Fruit fly (Drosophila melanogaster): ENCODE data around the gene Sr-CIII.

dm6 chr2L:4120043-4120442 lies at the start of gene Sr-CIII:
- no peak for TF ChIP-seq CG8319 (GFP tag; optimal IDR thresholded peaks at IDR 0.05)
- TF ChIP-seq svp (GFP tag): no peak
- TF ChIP-seq Eip93F (GFP tag; optimal IDR thresholded peaks at IDR 0.05): no peak
- TF ChIP-seq Met (GFP tag; optimal IDR thresholded peaks at IDR 0.05): no peak
- TF ChIP-seq CG34406 (GFP tag; optimal IDR thresholded peaks at IDR 0.05): no peak
